Worm (Caenorhabditis elegans) whole organism, L3 larva: ENCODE measurements around the gene dph-7.

Source experiments
- aly-2 ChIP-seq: fragments of 150-350 bp; optimal IDR thresholded peaks from 2 replicates; lab custom pipeline; 2014; ENCODE audit warnings: missing biosample characterization, missing genetic modification characterization
- ceh-28 ChIP-seq: fragments of 150-350 bp; optimal IDR thresholded peaks from 2 replicates; lab custom pipeline; 2014; ENCODE audit warnings: missing biosample characterization, missing genetic modification reagents, missing genetic modification characterization
- egl-27 ChIP-seq: sonication (generic microtip); optimal IDR thresholded peaks from 4 replicates; lab custom pipeline; 2017; ENCODE audit warnings: missing biosample characterization, missing genetic modification reagents, missing genetic modification characterization
- nhr-12 ChIP-seq: fragments of 150-350 bp; optimal IDR thresholded peaks from 2 replicates; lab custom pipeline; 2014; ENCODE audit warnings: missing biosample characterization, missing genetic modification characterization
- nhr-25 ChIP-seq: sonication (generic microtip); optimal IDR thresholded peaks from 2 replicates; lab custom pipeline; 2017; ENCODE audit warnings: missing biosample characterization, missing genetic modification characterization

DNA sequence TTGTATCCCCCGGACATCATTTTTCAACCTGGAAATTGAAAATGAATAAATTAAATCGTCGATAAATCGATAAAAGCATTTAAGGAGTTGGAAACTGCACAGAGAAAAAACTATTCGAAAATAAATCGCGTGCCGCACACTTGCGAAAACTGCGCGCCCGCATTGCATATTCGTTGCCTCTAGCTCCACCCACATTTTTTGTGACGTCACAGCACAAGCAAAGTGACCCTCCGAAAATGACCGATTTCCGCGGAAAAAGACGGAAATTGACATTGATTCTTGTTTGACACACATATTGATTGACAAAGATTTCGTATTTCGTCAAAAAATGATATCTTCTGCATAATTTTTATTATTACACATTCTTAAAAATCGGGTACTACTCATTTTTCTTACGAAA is 46.1 kb upstream of the dph-7 start, which contains the start of gene cpf-2:
- TF ChIP-seq aly-2 (tag; lab: Kevin White, UChicago) (no peak), nhr-25 (tag; lab: Kevin White, UChicago) (peak; percentile 36), nhr-12 (tag; lab: Kevin White, UChicago) (no peak), ceh-28 (tag; lab: Kevin White, UChicago) (peak; percentile 78), egl-27 (tag; lab: Kevin White, UChicago) (no peak)
